Fruit fly (Drosophila melanogaster): ENCODE measurements around the gene ND-15.

The ND-15 gene

DNA sequence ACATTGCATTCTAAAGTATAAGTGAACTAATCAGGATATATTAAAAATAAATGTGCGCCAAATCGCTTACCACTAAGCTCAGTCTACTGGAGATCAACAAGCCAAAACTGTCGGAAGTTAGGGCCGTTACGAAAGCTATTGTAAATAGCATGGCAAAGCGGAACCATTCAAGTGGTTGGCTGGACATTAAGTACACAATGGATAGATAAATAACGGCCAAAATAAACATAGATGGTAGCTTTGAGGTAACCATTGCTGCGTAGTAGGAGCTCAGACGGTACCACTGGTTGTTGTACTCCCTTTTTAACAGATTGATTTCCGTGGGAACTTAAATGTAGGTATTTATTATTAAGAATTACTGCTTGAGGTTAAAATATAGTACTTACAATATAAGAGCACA is 3.2 kb downstream of the ND-15 start:
- TF ChIP-seq CG8301 (tag; optimal IDR thresholded peaks at IDR 0.05) (no peak), CG9948 (tag; optimal IDR thresholded peaks at IDR 0.05) (no peak), Pif1A (GFP tag; optimal IDR thresholded peaks at IDR 0.05) (no peak), fd96Ca (GFP tag; IDR thresholded peaks at IDR 0.05) (no peak), CG10348 (GFP tag; IDR thresholded peaks at IDR 0.05) (no peak), CG4496 (GFP tag; IDR thresholded peaks at IDR 0.05) (no peak), Snoo (tag; optimal IDR thresholded peaks at IDR 0.05) (no peak), CG17806 (tag; optimal IDR thresholded peaks at IDR 0.05) (no peak), Ets98B (GFP tag; IDR thresholded peaks at IDR 0.05) (no peak), CG32121 (GFP tag; IDR thresholded peaks at IDR 0.05) (no peak), EcR (GFP tag; optimal IDR thresholded peaks at IDR 0.05) (no peak), CG15710 (tag; optimal IDR thresholded peaks at IDR 0.05) (no peak)

DNA sequence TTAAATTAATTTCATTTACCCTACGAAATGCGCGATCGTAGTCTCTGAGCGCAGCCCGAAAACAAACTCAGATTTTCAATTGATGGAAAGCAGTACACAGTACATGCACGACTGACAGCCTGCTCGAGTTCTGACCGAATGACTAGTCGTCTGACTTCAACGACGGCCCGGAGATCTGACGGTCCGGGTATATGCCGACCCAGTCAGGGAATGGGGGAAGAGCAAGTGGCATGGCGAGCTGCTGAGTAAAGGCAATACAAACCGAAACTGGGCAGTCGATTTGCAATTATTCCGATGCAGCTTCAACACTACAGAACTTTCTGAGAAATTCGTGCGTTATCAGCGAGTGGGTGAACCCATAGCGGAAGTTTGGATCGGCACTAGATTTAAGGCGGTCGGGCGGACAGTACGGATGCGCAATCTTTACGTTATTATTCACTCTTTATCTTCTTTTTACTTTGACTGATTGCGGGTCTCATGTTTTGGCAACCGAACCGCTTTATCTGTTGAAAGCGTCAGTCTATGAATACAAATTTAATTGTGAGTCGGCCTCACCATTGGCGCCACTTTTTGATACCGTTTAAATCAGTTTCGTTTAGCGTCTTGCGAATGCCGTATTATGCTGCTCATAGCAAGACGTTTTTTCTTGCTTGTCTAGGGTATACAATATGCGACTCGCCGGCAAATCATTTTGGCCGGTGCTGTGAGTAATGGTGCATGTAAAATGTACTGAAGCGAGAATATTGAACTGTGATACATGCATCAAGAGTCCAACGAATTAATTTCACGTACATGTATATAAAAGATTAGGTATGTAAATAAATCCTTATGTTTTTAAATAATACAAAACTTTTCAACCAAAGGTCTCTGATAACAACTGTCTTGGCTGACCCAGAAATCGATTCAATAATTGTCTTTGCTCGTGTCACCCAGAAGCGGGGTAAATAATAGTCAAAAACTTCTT is 6.2 kb downstream of the ND-15 start:
- TF ChIP-seq CG9948 (tag; optimal IDR thresholded peaks at IDR 0.05) (no peak), CG32121 (GFP tag; IDR thresholded peaks at IDR 0.05) (peak; percentile 12; the same call in 1 of the 2 replicates), CG14655 (GFP tag; optimal IDR thresholded peaks at IDR 0.05) (peak; percentile 28), CG8159 (tag; optimal IDR thresholded peaks at IDR 0.05) (no peak), CG10348 (GFP tag; IDR thresholded peaks at IDR 0.05) (no peak), CG13204 (GFP tag; optimal IDR thresholded peaks at IDR 0.05) (no peak), rn (GFP tag; IDR thresholded peaks at IDR 0.05) (no peak), CG4496 (GFP tag; IDR thresholded peaks at IDR 0.05) (no peak), CG15710 (tag; optimal IDR thresholded peaks at IDR 0.05) (peak; percentile 17), CG8301 (tag; optimal IDR thresholded peaks at IDR 0.05) (peak; percentile 49), Pif1B (GFP tag; optimal IDR thresholded peaks at IDR 0.05) (peak; percentile 30), Pif1A (GFP tag; optimal IDR thresholded peaks at IDR 0.05) (peak; percentile 56), fd96Ca (GFP tag; IDR thresholded peaks at IDR 0.05) (no peak), D1 (tag; optimal IDR thresholded peaks at IDR 0.05) (no peak), Snoo (tag; optimal IDR thresholded peaks at IDR 0.05) (no peak), CG12605 (GFP tag; IDR thresholded peaks at IDR 0.05) (no peak), CG17806 (tag; optimal IDR thresholded peaks at IDR 0.05) (peak; percentile 26), EcR (GFP tag; optimal IDR thresholded peaks at IDR 0.05) (no peak), gl (tag; optimal IDR thresholded peaks at IDR 0.05) (no peak), CG34367 (tag; optimal IDR thresholded peaks at IDR 0.05) (no peak), Ets98B (GFP tag; IDR thresholded peaks at IDR 0.05) (no peak)

DNA sequence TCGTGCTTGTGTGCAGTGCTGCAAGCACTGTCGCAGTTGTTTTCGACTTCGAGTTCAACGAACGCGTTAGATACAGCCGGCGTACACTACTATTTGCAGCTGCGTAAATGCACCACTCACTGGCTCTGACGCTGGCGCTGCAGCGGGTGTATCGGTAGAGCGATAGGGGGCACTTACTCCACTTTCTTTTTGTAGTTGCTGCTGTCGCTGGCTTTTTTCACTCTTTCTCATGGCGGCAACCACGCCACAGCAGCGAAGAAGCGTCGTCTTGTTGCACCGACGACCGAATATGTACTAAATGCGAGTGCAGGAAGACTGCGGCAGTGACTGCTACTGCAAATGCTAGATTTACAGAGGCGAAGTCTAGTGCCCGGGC is 6.9 kb downstream of the ND-15 start, which contains the start of gene CG4822:
Gene CG4822, minus strand, starts transcription at position 299 of the 376 bp plus-strand sequence.
- TF ChIP-seq Ets98B (GFP tag; IDR thresholded peaks at IDR 0.05) (peak; percentile 83; the same call in 1 of the 2 replicates), Pif1B (GFP tag; optimal IDR thresholded peaks at IDR 0.05) (no peak), CG4496 (GFP tag; IDR thresholded peaks at IDR 0.05) (peak; percentile 73; the same call in 2 of the 3 replicates), fd96Ca (GFP tag; IDR thresholded peaks at IDR 0.05) (peak; percentile 71; the same call in 1 of the 3 replicates), CG32121 (GFP tag; IDR thresholded peaks at IDR 0.05) (peak; percentile 42; the same call in 1 of the 2 replicates), EcR (GFP tag; optimal IDR thresholded peaks at IDR 0.05) (peak; percentile 87), CG13204 (GFP tag; optimal IDR thresholded peaks at IDR 0.05) (peak; percentile 33), CG9948 (tag; optimal IDR thresholded peaks at IDR 0.05) (no peak), CG17806 (tag; optimal IDR thresholded peaks at IDR 0.05) (no peak), CG14655 (GFP tag; optimal IDR thresholded peaks at IDR 0.05) (no peak), CG8159 (tag; optimal IDR thresholded peaks at IDR 0.05) (no peak), rn (GFP tag; IDR thresholded peaks at IDR 0.05) (no peak), gl (tag; optimal IDR thresholded peaks at IDR 0.05) (no peak), D1 (tag; optimal IDR thresholded peaks at IDR 0.05) (no peak), CG12605 (GFP tag; IDR thresholded peaks at IDR 0.05) (peak; percentile 56), CG10348 (GFP tag; IDR thresholded peaks at IDR 0.05) (no peak), Pif1A (GFP tag; optimal IDR thresholded peaks at IDR 0.05) (no peak), CG15710 (tag; optimal IDR thresholded peaks at IDR 0.05) (no peak), CG34367 (tag; optimal IDR thresholded peaks at IDR 0.05) (no peak), CG8301 (tag; optimal IDR thresholded peaks at IDR 0.05) (no peak), Snoo (tag; optimal IDR thresholded peaks at IDR 0.05) (no peak)

DNA sequence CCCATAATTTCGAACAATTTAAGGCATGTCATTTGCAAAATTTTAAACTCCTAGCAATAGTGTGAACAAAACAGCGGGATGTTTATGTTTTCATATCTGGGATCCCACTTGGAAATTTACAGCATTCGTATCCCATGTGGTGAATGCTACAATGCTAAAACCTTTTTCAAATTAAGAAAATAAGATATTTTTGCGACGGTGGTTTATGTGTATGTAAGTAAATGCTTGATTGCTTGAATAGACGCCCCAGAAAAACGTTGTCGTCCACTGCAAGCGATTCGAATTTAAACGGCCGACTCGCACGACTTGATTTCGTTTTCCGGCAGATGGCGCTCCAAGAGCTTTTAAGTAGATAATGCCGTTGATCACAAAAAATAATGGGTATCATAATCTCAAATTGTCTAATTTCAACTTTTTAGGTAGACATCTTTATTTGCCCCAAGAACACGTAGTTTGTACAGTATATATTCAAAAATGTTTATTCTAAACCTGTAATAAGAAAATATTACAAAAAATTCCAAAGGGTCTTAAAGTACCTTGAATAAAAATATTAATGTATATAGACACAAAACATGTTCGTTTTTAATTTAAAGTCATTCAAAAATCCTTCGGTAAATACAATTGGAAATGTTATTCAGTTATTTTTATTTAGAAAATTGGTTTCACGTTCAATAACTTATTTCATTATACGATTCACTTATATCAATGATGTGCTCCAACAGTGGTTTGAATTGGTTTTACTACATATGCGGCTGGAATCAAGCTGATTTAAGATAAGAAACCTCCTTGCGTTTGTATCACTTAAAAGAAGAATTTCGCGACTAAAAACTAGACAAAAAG is 7.9 kb downstream of the ND-15 start:
- TF ChIP-seq D1 (tag; optimal IDR thresholded peaks at IDR 0.05) (peak; percentile 21), CG4496 (GFP tag; IDR thresholded peaks at IDR 0.05) (0 out of 3 replicates have a peak, but pooled peaks have one; percentile 7), CG32121 (GFP tag; IDR thresholded peaks at IDR 0.05) (no peak)

DNA sequence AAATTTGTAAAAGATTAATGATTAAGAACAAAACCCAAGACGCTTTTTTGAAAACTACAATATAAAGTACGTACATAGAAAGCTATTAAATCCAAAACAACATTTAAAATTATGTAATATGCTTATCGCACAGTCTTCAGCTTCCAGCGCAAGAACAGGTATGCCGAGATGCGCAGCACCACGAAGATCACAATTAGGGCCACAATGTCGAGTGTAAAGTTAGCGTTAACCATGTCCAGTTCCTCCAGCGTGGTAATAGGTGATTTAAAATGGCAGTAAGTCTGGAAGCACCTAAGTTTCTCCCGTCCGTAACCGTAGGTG is 8.4 kb downstream of the ND-15 start:
- no peak for TF ChIP-seq CG15710 (tag; optimal IDR thresholded peaks at IDR 0.05)

Data from whole organism, pupa.